Fruit fly (Drosophila melanogaster): ENCODE data around the gene MtnD.

The MtnD gene

dm6 chr3R:20534575-20534974, at the start of gene MtnD, which contains the start of gene MtnE:
Gene MtnD (plus strand): TSS chr3R:20534962.
Gene MtnE (minus strand): TSS chr3R:20534704.
- no peak for TF ChIP-seq CG8478 (optimal IDR thresholded peaks at IDR 0.05)
- TF ChIP-seq CTCF (optimal IDR thresholded peaks at IDR 0.05): no peak

- no peak for TF ChIP-seq CTCF (optimal IDR thresholded peaks at IDR 0.05)
- no peak for TF ChIP-seq CG8478 (optimal IDR thresholded peaks at IDR 0.05)
Observed at dm6 chr3R:20501327-20501726, 33.4 kb upstream of the MtnD start, which contains the start of gene Dic2. Gene Dic2 (minus strand): TSS chr3R:20501427.

- no peak for TF ChIP-seq CTCF (optimal IDR thresholded peaks at IDR 0.05)
- no peak for TF ChIP-seq CG8478 (optimal IDR thresholded peaks at IDR 0.05)
Observed at dm6 chr3R:20501910-20502309, 32.9 kb upstream of the MtnD start, which contains the start of gene CG46441. Gene CG46441 (minus strand): TSS chr3R:20502010.

DNA sequence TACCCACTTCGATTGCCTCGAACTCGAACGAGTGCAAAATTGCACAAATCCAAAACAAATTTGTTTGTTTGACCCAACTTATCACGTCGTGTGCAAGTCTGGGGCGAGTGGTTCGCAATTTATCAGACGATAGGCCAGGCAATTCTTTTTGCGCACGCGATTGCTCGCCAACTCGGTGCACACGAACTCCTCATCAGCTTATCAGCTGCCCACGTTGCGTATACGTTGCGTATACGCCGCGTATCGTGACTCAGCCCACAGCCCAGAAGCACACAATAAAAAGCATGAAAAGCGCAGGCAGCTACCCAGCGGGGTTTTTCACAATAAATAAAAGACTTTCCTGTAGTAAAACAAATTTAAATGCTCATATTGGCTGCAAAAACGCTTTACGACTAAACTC, 31.1 kb upstream of the MtnD start, which contains the start of gene MtnB:
MtnB (minus strand) TSS at position 101 of the 400 bp plus-strand sequence.
- TF ChIP-seq CG8478 (optimal IDR thresholded peaks at IDR 0.05) (no peak), CTCF (optimal IDR thresholded peaks at IDR 0.05) (no peak)

dm6 chr3R:20504488-20504887, 30.3 kb upstream of the MtnD start, which contains the start of gene Or92a:
Gene Or92a (plus strand): TSS chr3R:20504788.
- TF ChIP-seq CTCF (optimal IDR thresholded peaks at IDR 0.05) (no peak), CG8478 (optimal IDR thresholded peaks at IDR 0.05) (no peak)

dm6 chr3R:20509377-20509776, 25.4 kb upstream of the MtnD start:
- TF ChIP-seq CG8478 (optimal IDR thresholded peaks at IDR 0.05) (no peak), CTCF (optimal IDR thresholded peaks at IDR 0.05) (no peak)

- TF ChIP-seq CTCF (optimal IDR thresholded peaks at IDR 0.05) (no peak), CG8478 (optimal IDR thresholded peaks at IDR 0.05) (no peak)
Observed at dm6 chr3R:20512368-20512767, 22.4 kb upstream of the MtnD start, which contains the start of gene MFS9. Gene MFS9 (minus strand): TSS chr3R:20512468.

DNA sequence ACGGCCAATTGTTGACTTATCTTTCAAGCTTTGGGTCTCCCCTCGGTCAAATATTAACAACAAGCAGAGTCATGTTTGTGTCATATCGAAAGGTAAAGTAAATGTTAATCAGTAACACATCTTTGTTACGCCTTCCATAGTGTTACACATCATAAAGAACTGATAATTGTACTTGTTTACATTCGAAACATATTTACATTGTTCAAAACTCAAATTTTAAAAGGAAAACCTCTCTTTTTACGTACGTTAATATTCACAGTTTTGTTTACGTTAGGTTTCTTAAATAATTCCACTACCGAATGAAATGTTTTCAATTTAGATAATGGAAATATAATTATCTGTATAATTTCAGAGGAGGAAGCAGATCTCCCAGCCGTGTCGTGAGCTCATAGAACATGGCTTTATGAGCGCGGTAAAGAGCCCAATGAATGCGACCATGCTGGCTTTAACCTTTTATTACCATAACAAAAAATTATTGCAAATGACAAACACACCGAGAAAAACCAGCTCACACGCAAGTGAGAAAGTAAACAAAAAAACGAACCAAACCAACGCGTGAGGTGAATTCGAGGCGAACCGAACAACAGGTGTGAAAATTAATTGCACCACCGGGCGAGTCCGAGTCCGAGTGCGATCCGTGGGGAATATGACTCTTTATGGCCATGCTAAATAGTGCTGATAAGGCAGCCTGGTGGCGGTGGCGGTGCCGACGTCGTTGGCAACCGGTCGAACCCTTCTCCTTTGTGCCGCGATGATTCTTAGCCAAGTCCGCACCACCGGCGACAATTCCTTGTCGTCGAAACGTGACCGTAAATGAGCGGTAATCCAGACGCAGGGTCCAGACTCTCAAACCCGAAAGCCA, 7.8 kb downstream of the MtnD start:
- no peak for TF ChIP-seq CTCF (optimal IDR thresholded peaks at IDR 0.05)
- no peak for TF ChIP-seq CG8478 (optimal IDR thresholded peaks at IDR 0.05)

- no peak for TF ChIP-seq CTCF (optimal IDR thresholded peaks at IDR 0.05)
- no peak for TF ChIP-seq CG8478 (optimal IDR thresholded peaks at IDR 0.05)
Observed at dm6 chr3R:20543220-20543619, 8.5 kb downstream of the MtnD start.

DNA sequence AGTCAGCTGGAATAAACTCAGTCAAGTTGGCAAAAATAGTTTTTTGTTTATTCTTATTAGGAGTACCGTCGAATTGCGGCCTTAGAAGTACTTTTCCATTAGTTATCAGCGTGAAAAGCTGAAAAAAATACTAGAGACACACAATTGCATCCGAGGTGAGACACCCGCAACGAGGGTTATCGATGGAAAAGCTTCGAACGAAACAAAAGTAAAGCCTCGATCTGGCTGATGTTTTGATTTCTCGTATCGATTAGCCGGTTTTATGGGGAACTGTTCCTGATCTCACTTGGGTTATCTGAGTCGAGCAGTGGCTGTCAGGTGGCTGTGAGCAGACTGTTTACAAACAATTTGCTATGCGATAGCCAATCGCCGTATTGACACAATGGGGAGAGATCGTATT, 9.0 kb downstream of the MtnD start:
- TF ChIP-seq CTCF (optimal IDR thresholded peaks at IDR 0.05) (no peak), CG8478 (optimal IDR thresholded peaks at IDR 0.05) (no peak)

DNA sequence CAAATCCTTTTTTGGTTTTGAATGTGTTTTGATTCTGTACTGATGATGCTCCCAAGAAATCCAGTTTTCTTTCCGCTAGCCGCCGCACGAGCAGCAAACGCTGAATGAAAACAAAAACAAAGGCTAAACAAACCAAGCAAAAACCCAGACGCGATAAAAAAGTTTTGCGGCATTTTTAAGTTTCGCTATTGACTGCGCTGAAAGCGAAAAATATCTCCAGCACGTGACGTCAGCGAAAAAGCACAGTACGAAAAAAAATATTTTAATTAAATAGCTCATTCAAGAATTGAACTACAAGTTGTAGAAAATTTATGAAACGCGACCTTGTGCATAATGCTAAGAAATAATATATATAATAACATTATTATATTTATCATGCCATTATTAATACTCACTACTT, 10.2 kb downstream of the MtnD start:
- TF ChIP-seq CG8478 (optimal IDR thresholded peaks at IDR 0.05): no peak
- no peak for TF ChIP-seq CTCF (optimal IDR thresholded peaks at IDR 0.05)

dm6 chr3R:20545678-20546077, 10.9 kb downstream of the MtnD start:
- TF ChIP-seq CG8478 (optimal IDR thresholded peaks at IDR 0.05): no peak
- no peak for TF ChIP-seq CTCF (optimal IDR thresholded peaks at IDR 0.05)

dm6 chr3R:20546662-20547620, 12.2 kb downstream of the MtnD start:
- TF ChIP-seq CTCF (optimal IDR thresholded peaks at IDR 0.05) (no peak), CG8478 (optimal IDR thresholded peaks at IDR 0.05) (no peak)

dm6 chr3R:20547758-20548157, 13.0 kb downstream of the MtnD start:
- no peak for TF ChIP-seq CG8478 (optimal IDR thresholded peaks at IDR 0.05)

dm6 chr3R:20548255-20548654, 13.5 kb downstream of the MtnD start:
- no peak for TF ChIP-seq CTCF (optimal IDR thresholded peaks at IDR 0.05)
- no peak for TF ChIP-seq CG8478 (optimal IDR thresholded peaks at IDR 0.05)

Data from S2 (cell line).